Worm (Caenorhabditis elegans): ENCODE measurements around the gene tat-1.

Gene tat-1

ce11 chrIII:12351301-12351700, 70.2 kb downstream of the tat-1 start, which contains the start of the genes pph-4.1 and Y75B8A.31 (continued):
- TF ChIP-seq B0019.2 (GFP tag; conservative IDR thresholded peaks at IDR 0.05) (peak; percentile 69), F23B12.7 (tag; optimal IDR thresholded peaks at IDR 0.05; ENCODE audit: insufficient read depth) (peak; percentile 73), ztf-28 (GFP tag; IDR thresholded peaks at IDR 0.05) (peak; percentile 74; the same call in 1 of the 2 replicates), hmg-20 (GFP tag; IDR thresholded peaks at IDR 0.05) (0 out of 2 replicates have a peak, but pooled peaks have one; percentile 15), Y95B8A.8 (GFP tag; IDR thresholded peaks at IDR 0.05) (peak; percentile 70; the same call in 1 of the 2 replicates), F22D6.2 (tag; optimal IDR thresholded peaks at IDR 0.05) (peak; percentile 58), nfyb-1 (GFP tag; IDR thresholded peaks at IDR 0.05) (peak; percentile 61; the same call in 1 of the 2 replicates), egrh-3 (GFP tag; IDR thresholded peaks at IDR 0.05) (no peak), ekl-4 (GFP tag; IDR thresholded peaks at IDR 0.05) (0 out of 2 replicates have a peak, but pooled peaks have one; percentile 71), mel-28 (tag; optimal IDR thresholded peaks at IDR 0.05; ENCODE audit: borderline replicate concordance) (no peak), snpc-1.3 (tag; optimal IDR thresholded peaks at IDR 0.05; ENCODE audit: insufficient read depth) (peak; percentile 45), repo-1 (tag; optimal IDR thresholded peaks at IDR 0.05) (no peak), efl-1 (GFP tag; optimal IDR thresholded peaks at IDR 0.05) (peak; percentile 42), snpc-4 (GFP tag; optimal IDR thresholded peaks at IDR 0.05) (no peak), snpc-4 (tag; optimal IDR thresholded peaks at IDR 0.05) (peak in 2 of 4 experiments; percentile 64 to 70), K12H6.12 (tag; optimal IDR thresholded peaks at IDR 0.05) (peak; percentile 29), ceh-40 (GFP tag; IDR thresholded peaks at IDR 0.05) (no peak), rcor-1 (GFP tag; IDR thresholded peaks at IDR 0.05) (peak; percentile 76), hmg-1.2 (GFP tag; IDR thresholded peaks at IDR 0.05) (peak; percentile 43; the same call in 1 of the 2 replicates), dpff-1 (tag; optimal IDR thresholded peaks at IDR 0.05) (no peak), sea-2 (GFP tag; IDR thresholded peaks at IDR 0.05) (no peak), atf-7 (tag; optimal IDR thresholded peaks at IDR 0.05) (no peak), madf-3 (GFP tag; IDR thresholded peaks at IDR 0.05) (peak; percentile 63; the same call in 1 of the 2 replicates), nhr-179 (tag; optimal IDR thresholded peaks at IDR 0.05) (no peak), egl-44 (GFP tag; IDR thresholded peaks at IDR 0.05) (no peak), pbrm-1 (GFP tag; IDR thresholded peaks at IDR 0.05) (peak; percentile 78; the same call in 1 of the 2 replicates), xnd-1 (tag; optimal IDR thresholded peaks at IDR 0.05) (peak; percentile 36), mxl-1 (tag; optimal IDR thresholded peaks at IDR 0.05) (no peak), ztf-18 (tag; optimal IDR thresholded peaks at IDR 0.05) (peak; percentile 26), hsf-1 (GFP tag; IDR thresholded peaks at IDR 0.05) (no peak), fkh-3 (tag; optimal IDR thresholded peaks at IDR 0.05) (no peak), T26A5.8 (tag; optimal IDR thresholded peaks at IDR 0.05) (no peak), tbx-9 (tag; optimal IDR thresholded peaks at IDR 0.05; ENCODE audit: borderline replicate concordance) (no peak), let-607 (tag; optimal IDR thresholded peaks at IDR 0.05) (peak in 1 of 2 experiments; percentile 65), somi-1 (GFP tag; optimal IDR thresholded peaks at IDR 0.05) (peak; percentile 13), lsl-1 (GFP tag; optimal IDR thresholded peaks at IDR 0.05) (peak; percentile 68), cebp-2 (GFP tag; IDR thresholded peaks at IDR 0.05) (no peak), let-526 (GFP tag; IDR thresholded peaks at IDR 0.05) (0 out of 2 replicates have a peak, but pooled peaks have one; percentile 48), lir-1 (GFP tag; conservative IDR thresholded peaks at IDR 0.05) (peak; percentile 67), T07F8.4 (tag; optimal IDR thresholded peaks at IDR 0.05) (no peak), unc-130 (GFP tag; optimal IDR thresholded peaks at IDR 0.05) (peak; percentile 58), ztf-3 (GFP tag; optimal IDR thresholded peaks at IDR 0.05) (no peak), athp-1 (tag; optimal IDR thresholded peaks at IDR 0.05) (peak; percentile 19), ama-1 (optimal IDR thresholded peaks at IDR 0.05) (no peak), ama-1 (GFP tag; optimal IDR thresholded peaks at IDR 0.05) (no peak), aptf-3 (GFP tag; IDR thresholded peaks at IDR 0.05) (no peak), ccch-3 (GFP tag; optimal IDR thresholded peaks at IDR 0.05) (no peak), tbp1 (GFP tag; optimal IDR thresholded peaks at IDR 0.05) (peak; percentile 54)

Data from whole organism, young adult.